Worm (Caenorhabditis elegans) whole organism, L2 larva: Measurements from ENCODE around the gene act-5.

Source experiments
- C34F6.9 ChIP-seq: fragments of 150-350 bp; optimal IDR thresholded peaks from 2 replicates; lab custom pipeline; 2014; ENCODE audit warnings: missing biosample characterization, missing genetic modification characterization
- F13H6.1 ChIP-seq: sonication (generic microtip); optimal IDR thresholded peaks from 2 replicates; lab custom pipeline; 2016; ENCODE audit warnings: missing genetic modification characterization, missing compliant biosample characterization
- R02D3.7 ChIP-seq: fragments of 150-350 bp; optimal IDR thresholded peaks from 2 replicates; lab custom pipeline; 2014; ENCODE audit warnings: missing biosample characterization, missing genetic modification characterization
- Y55F3AM.14 ChIP-seq: fragments of 200-800 bp; sonication (Bioruptor generic); optimal IDR thresholded peaks from 2 replicates; lab custom pipeline; 2018; ENCODE audit warnings: mild to moderate bottlenecking, missing genetic modification characterization, missing compliant biosample characterization
- alr-1 ChIP-seq: fragments of 150-350 bp; optimal IDR thresholded peaks from 2 replicates; lab custom pipeline; 2014; ENCODE audit warnings: missing biosample characterization, missing genetic modification characterization
- aly-2 ChIP-seq: fragments of 150-350 bp; optimal IDR thresholded peaks from 2 replicates; lab custom pipeline; 2014; ENCODE audit warnings: missing biosample characterization, missing genetic modification characterization
- ama-1 ChIP-seq: fragments of 150-350 bp; optimal IDR thresholded peaks from 2 replicates; lab custom pipeline; 2018; ENCODE audit warnings: inconsistent platforms
- blmp-1 ChIP-seq: sonication (generic microtip); optimal IDR thresholded peaks from 2 replicates; lab custom pipeline; 2017; ENCODE audit warnings: missing genetic modification characterization, mild to moderate bottlenecking, missing compliant biosample characterization, antibody characterized with exemption, moderate library complexity; ENCODE audit not compliant: insufficient read depth
- ceh-16 ChIP-seq: fragments of 150-350 bp; optimal IDR thresholded peaks from 2 replicates; lab custom pipeline; 2014; ENCODE audit warnings: missing biosample characterization, missing genetic modification characterization
- ceh-82 ChIP-seq: fragments of 150-350 bp; optimal IDR thresholded peaks from 2 replicates; lab custom pipeline; 2014; ENCODE audit warnings: missing biosample characterization, missing genetic modification characterization
- crh-2 ChIP-seq: sonication (generic microtip); optimal IDR thresholded peaks from 2 replicates; lab custom pipeline; 2017; ENCODE audit warnings: missing biosample characterization, missing genetic modification characterization
- egl-27 ChIP-seq: sonication (generic microtip); optimal IDR thresholded peaks from 3 replicates; lab custom pipeline; 2017; ENCODE audit warnings: missing biosample characterization, missing genetic modification reagents, missing genetic modification characterization
- elt-1 ChIP-seq: fragments of 150-350 bp; optimal IDR thresholded peaks from 2 replicates; lab custom pipeline; 2014; ENCODE audit warnings: missing biosample characterization, missing genetic modification characterization
- elt-3 ChIP-seq: sonication (generic microtip); optimal IDR thresholded peaks from 2 replicates; lab custom pipeline; 2017; ENCODE audit warnings: missing biosample characterization, missing genetic modification characterization
- fos-1 ChIP-seq: fragments of 150-350 bp; optimal IDR thresholded peaks from 2 replicates; lab custom pipeline; 2014; ENCODE audit warnings: missing biosample characterization, missing genetic modification characterization
- gmeb-1 ChIP-seq: fragments of 150-350 bp; optimal IDR thresholded peaks from 2 replicates; lab custom pipeline; 2014; ENCODE audit warnings: missing biosample characterization, missing genetic modification characterization
- lin-11 ChIP-seq: fragments of 150-350 bp; sonication (generic microtip); optimal IDR thresholded peaks from 2 replicates; lab custom pipeline; 2014; ENCODE audit warnings: missing biosample characterization, missing genetic modification characterization, inconsistent platforms, mixed read lengths
- lin-13 ChIP-seq: fragments of 150-350 bp; optimal IDR thresholded peaks from 2 replicates; lab custom pipeline; 2014; ENCODE audit warnings: missing biosample characterization, missing genetic modification reagents, missing genetic modification characterization
- lin-39 ChIP-seq: fragments of 150-350 bp; optimal IDR thresholded peaks from 2 replicates; lab custom pipeline; 2014; ENCODE audit warnings: missing biosample characterization, missing genetic modification reagents, missing genetic modification characterization
- mbf-1 ChIP-seq: sonication (generic microtip); optimal IDR thresholded peaks from 2 replicates; lab custom pipeline; 2017; ENCODE audit warnings: missing biosample characterization, missing genetic modification characterization
- mdl-1 ChIP-seq, 2 experiments: fragments of 150-350 bp in 1 of 2; sonication (generic microtip) in 1 of 2; optimal IDR thresholded peaks; 2 replicates each; lab custom pipeline; 2017; ENCODE audit warnings: missing biosample characterization in 2 of 2, missing genetic modification characterization in 2 of 2
- nhr-10 ChIP-seq: sonication (generic microtip); optimal IDR thresholded peaks from 2 replicates; lab custom pipeline; 2017; ENCODE audit warnings: missing biosample characterization, missing genetic modification characterization
- nhr-11 ChIP-seq: fragments of 150-350 bp; optimal IDR thresholded peaks from 2 replicates; lab custom pipeline; 2014; ENCODE audit warnings: missing biosample characterization, missing genetic modification characterization
- nhr-12 ChIP-seq: fragments of 150-350 bp; optimal IDR thresholded peaks from 2 replicates; lab custom pipeline; 2014; ENCODE audit warnings: missing biosample characterization, missing genetic modification characterization
- nhr-129 ChIP-seq: fragments of 150-350 bp; optimal IDR thresholded peaks from 2 replicates; lab custom pipeline; 2014; ENCODE audit warnings: missing biosample characterization, missing genetic modification characterization
- nhr-21 ChIP-seq: fragments of 150-350 bp; optimal IDR thresholded peaks from 2 replicates; lab custom pipeline; 2014; ENCODE audit warnings: missing biosample characterization, missing genetic modification characterization
- nhr-237 ChIP-seq: fragments of 150-350 bp; optimal IDR thresholded peaks from 2 replicates; lab custom pipeline; 2014; ENCODE audit warnings: missing biosample characterization, missing genetic modification characterization
- nhr-25 ChIP-seq: fragments of 150-350 bp; sonication (generic microtip); optimal IDR thresholded peaks from 3 replicates; lab custom pipeline; 2014; ENCODE audit warnings: missing biosample characterization, missing genetic modification characterization
- nhr-6 ChIP-seq: fragments of 150-350 bp; optimal IDR thresholded peaks from 2 replicates; lab custom pipeline; 2014; ENCODE audit warnings: missing biosample characterization, missing genetic modification characterization
- peb-1 ChIP-seq: fragments of 150-350 bp; optimal IDR thresholded peaks from 2 replicates; lab custom pipeline; 2014; ENCODE audit warnings: missing biosample characterization, missing genetic modification characterization
- sem-4 ChIP-seq: fragments of 150-350 bp; optimal IDR thresholded peaks from 2 replicates; lab custom pipeline; 2014; ENCODE audit warnings: missing biosample characterization, missing genetic modification reagents, missing genetic modification characterization
- sma-9 ChIP-seq, 2 experiments: fragments of 150-350 bp in 1 of 2; sonication (generic microtip) in 1 of 2; optimal IDR thresholded peaks; 2 replicates each; lab custom pipeline; 2014 to 2016; ENCODE audit warnings: missing genetic modification characterization in 2 of 2, mild to moderate bottlenecking in 1 of 2, missing biosample characterization in 1 of 2, missing compliant biosample characterization in 1 of 2, missing genetic modification reagents in 1 of 2, moderate library complexity in 1 of 2
- unc-55 ChIP-seq: fragments of 150-350 bp; sonication (generic microtip); optimal IDR thresholded peaks from 3 replicates; lab custom pipeline; 2014; ENCODE audit warnings: missing biosample characterization, missing genetic modification reagents, missing genetic modification characterization
- unc-62 ChIP-seq: fragments of 150-350 bp; optimal IDR thresholded peaks from 2 replicates; lab custom pipeline; 2014; ENCODE audit warnings: missing biosample characterization, missing genetic modification reagents, missing genetic modification characterization
- zag-1 ChIP-seq: fragments of 150-350 bp; optimal IDR thresholded peaks from 2 replicates; lab custom pipeline; 2014; ENCODE audit warnings: missing biosample characterization, missing genetic modification characterization
- ztf-1 ChIP-seq: fragments of 200-800 bp; sonication (Bioruptor generic); conservative IDR thresholded peaks from 2 replicates; pipeline ENCODE4 v1.3.6; 2022; ENCODE audit warnings: missing genetic modification characterization, missing compliant biosample characterization
- ztf-11 ChIP-seq: sonication (generic microtip); optimal IDR thresholded peaks from 2 replicates; lab custom pipeline; 2017; ENCODE audit warnings: missing biosample characterization, missing genetic modification characterization
- ztf-4 ChIP-seq: fragments of 150-350 bp; optimal IDR thresholded peaks from 2 replicates; lab custom pipeline; 2014; ENCODE audit warnings: missing biosample characterization, missing genetic modification characterization

The act-5 gene

DNA sequence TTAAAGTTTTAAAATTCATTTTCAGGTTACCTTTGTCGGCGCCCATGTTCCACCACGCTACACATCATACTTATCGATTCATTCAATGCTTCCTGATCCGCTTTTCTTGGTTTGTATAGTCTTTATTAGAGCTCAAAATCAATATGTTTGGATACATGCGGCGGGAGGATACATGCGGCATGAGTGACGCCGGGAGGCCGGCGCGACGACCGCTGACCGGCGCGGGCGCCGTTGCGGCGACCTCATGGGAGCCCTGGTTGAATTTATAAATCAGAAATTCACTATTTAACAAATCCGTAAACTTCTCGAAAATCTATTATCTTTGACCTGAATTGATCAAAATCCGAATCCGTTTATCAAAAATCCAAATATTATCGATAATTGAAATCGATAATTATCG is 24.1 kb downstream of the act-5 start:
- TF ChIP-seq R02D3.7 (tag; lab: Kevin White, UChicago) (no peak), unc-62 (GFP tag; lab: Kevin White, UChicago) (no peak), nhr-21 (tag; lab: Kevin White, UChicago) (no peak), lin-11 (no peak), ceh-82 (tag; lab: Kevin White, UChicago) (no peak), elt-3 (tag; lab: Kevin White, UChicago) (no peak), nhr-129 (tag; lab: Kevin White, UChicago) (no peak), ztf-11 (no peak), egl-27 (tag; lab: Kevin White, UChicago) (no peak)
- TF ChIP-seq, all 48 proteins: peak for 0

- TF ChIP-seq fos-1: no peak
- TF ChIP-seq unc-62 (GFP tag; lab: Kevin White, UChicago): no peak
- no peak for TF ChIP-seq crh-2 (tag; lab: Kevin White, UChicago)
- no peak for TF ChIP-seq lin-13
- no peak for TF ChIP-seq unc-55 (GFP tag; lab: Kevin White, UChicago)
- TF ChIP-seq nhr-12: no peak
- TF ChIP-seq peb-1 (tag; lab: Kevin White, UChicago): no peak
- no peak for TF ChIP-seq nhr-129 (tag; lab: Kevin White, UChicago)
- no peak for TF ChIP-seq nhr-21 (tag; lab: Kevin White, UChicago)
- no peak for TF ChIP-seq egl-27 (tag; lab: Kevin White, UChicago)
- no peak for TF ChIP-seq ama-1
- TF ChIP-seq lin-39 (tag; lab: Kevin White, UChicago): no peak
- no peak for TF ChIP-seq ztf-1 (GFP tag; lab: Robert Waterston, UW)
- no peak for TF ChIP-seq lin-11
- no peak for TF ChIP-seq ztf-11
- TF ChIP-seq mdl-1 (tag; optimal IDR thresholded peaks at IDR 0.05; lab: Kevin White, UChicago): no peak
- TF ChIP-seq sem-4: no peak
- no peak for TF ChIP-seq elt-1 (tag; lab: Kevin White, UChicago)
- no peak for TF ChIP-seq nhr-237 (tag; lab: Kevin White, UChicago)
- TF ChIP-seq, all 48 proteins: peak for 0
These were observed 25.3 kb downstream of the act-5 start, which contains the start of gene T05D4.5 for ce11 chrIII:13580538-13580937. Gene T05D4.5, plus strand, starts transcription at chrIII:13580838.

DNA sequence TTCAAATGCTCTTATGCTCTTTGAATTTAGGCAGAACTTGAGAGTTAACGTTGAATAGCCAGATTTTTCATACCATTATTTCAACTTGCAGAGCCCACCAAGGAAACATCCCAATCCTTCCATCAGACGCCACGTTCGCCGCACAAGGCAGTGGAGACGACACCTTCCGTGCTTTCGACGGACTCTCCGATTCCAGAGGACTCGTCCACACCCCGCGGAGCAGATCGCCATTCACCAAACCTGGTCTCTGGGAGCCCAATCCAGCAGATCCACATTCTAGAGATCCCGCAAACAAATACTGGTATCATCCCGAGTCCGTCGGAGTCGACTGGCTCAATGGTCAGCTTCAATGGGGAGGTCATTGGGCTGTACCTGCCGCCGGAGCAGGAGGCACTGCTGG is 25.8 kb downstream of the act-5 start:
- no peak for TF ChIP-seq ama-1
- TF ChIP-seq ztf-11: no peak
- TF ChIP-seq sem-4: no peak
- no peak for TF ChIP-seq nhr-10
- no peak for TF ChIP-seq nhr-11 (tag; lab: Kevin White, UChicago)
- TF ChIP-seq egl-27 (tag; lab: Kevin White, UChicago): no peak
- TF ChIP-seq mbf-1 (tag; lab: Kevin White, UChicago): no peak
- TF ChIP-seq unc-55 (GFP tag; lab: Kevin White, UChicago): no peak
- no peak for TF ChIP-seq nhr-21 (tag; lab: Kevin White, UChicago)
- TF ChIP-seq nhr-25 (tag; lab: Kevin White, UChicago): no peak
- TF ChIP-seq nhr-6: no peak
- TF ChIP-seq alr-1 (tag; lab: Kevin White, UChicago): no peak
- no peak for TF ChIP-seq blmp-1 (tag; lab: Kevin White, UChicago)

DNA sequence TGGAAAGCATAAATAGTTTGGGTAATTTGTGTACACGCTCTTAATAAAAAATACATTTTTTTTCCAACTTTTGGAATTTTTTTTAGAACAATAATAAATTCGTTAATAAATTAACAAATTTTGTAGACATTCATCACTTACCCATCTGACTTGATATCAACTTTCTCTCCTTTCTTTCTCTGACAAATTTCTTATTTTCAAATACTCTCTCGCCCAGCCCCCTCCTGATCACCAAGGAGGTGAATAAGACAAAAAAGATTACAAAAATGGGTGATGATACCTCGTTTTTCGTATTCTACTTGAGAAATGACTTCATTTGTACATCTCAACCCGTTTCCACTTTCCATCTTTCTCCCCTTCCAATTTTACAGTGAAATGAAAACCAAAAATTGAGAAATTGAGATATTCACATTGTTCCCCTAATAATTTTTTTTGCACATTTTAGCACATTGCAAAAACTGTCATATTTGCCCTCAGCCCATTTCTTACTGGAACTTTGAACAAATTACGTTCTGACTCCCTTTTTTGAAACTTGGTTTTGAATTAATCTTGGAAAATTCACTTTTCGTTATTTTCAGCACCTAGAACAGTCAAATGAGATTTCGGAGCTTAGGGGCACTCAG is 30.1 kb downstream of the act-5 start, which contains the start of gene osm-7:
TSS of gene osm-7 (plus strand) at position 573 of the 623 bp plus-strand sequence.
- TF ChIP-seq nhr-6 (no peak), blmp-1 (tag; lab: Kevin White, UChicago) (peak; percentile 65), lin-11 (no peak), crh-2 (tag; lab: Kevin White, UChicago) (no peak), elt-1 (tag; lab: Kevin White, UChicago) (no peak)

DNA sequence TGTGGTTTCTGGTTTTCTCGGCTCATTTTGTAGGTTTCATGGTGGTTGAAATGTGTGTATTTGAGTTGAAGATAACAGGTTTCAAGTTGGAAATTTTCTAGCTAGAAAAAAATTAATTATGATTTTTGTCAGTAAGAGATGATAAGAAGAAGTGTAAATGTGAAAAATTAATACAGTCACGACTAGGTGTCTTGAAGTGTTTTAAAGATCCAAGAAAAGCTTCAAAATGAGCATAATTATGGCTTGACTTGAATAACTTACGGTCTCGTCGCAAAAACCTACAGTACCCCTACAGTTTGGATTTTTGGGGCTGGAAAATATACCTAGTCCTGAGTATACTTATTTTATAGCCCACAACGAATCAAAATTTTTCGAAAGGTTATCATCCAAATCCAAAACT is 35.5 kb downstream of the act-5 start, which contains the start of gene exc-12:
TSS of gene exc-12 (minus strand) at position 101 of the 400 bp plus-strand sequence.
- TF ChIP-seq ztf-11: no peak
- no peak for TF ChIP-seq ceh-82 (tag; lab: Kevin White, UChicago)
- no peak for TF ChIP-seq gmeb-1 (tag; lab: Kevin White, UChicago)
- TF ChIP-seq sma-9 (GFP tag; optimal IDR thresholded peaks at IDR 0.05; lab: Kevin White, UChicago): no peak
- no peak for TF ChIP-seq sma-9 (tag; optimal IDR thresholded peaks at IDR 0.05; lab: Kevin White, UChicago)
- no peak for TF ChIP-seq aly-2
- TF ChIP-seq C34F6.9 (tag; lab: Kevin White, UChicago): no peak
- no peak for TF ChIP-seq zag-1 (tag; lab: Kevin White, UChicago)
- no peak for TF ChIP-seq unc-55 (GFP tag; lab: Kevin White, UChicago)
- no peak for TF ChIP-seq ztf-4 (tag; lab: Kevin White, UChicago)
- no peak for TF ChIP-seq lin-11
- TF ChIP-seq ceh-16 (tag; lab: Kevin White, UChicago): no peak
- no peak for TF ChIP-seq nhr-129 (tag; lab: Kevin White, UChicago)
- no peak for TF ChIP-seq nhr-12
- no peak for TF ChIP-seq peb-1 (tag; lab: Kevin White, UChicago)
- TF ChIP-seq blmp-1 (tag; lab: Kevin White, UChicago): no peak
- no peak for TF ChIP-seq Y55F3AM.14 (GFP tag; lab: Kevin White, UChicago)
- TF ChIP-seq F13H6.1 (tag; lab: Kevin White, UChicago): no peak
- TF ChIP-seq nhr-25 (tag; lab: Kevin White, UChicago): no peak
- TF ChIP-seq, all 48 proteins: peak for 0
